Fruit fly (Drosophila melanogaster) whole organism, embryonic: ENCODE results near the gene 5-HT7.
A peak's percentile ranks its signal among the peaks of the same experiment; 100 is the strongest.

Experiments used
- Antp ChIP-seq: fragments of 200-800 bp; sonication (Bioruptor generic); optimal IDR thresholded peaks from 3 replicates; lab custom pipeline; 2016; ENCODE audit warnings: missing biosample characterization, missing genetic modification characterization
- Atf-2 ChIP-seq: fragments of 200-800 bp; sonication (Bioruptor generic); optimal IDR thresholded peaks from 2 replicates; lab custom pipeline; 2016; ENCODE audit warnings: missing biosample characterization, missing genetic modification characterization
- CG10274 ChIP-seq: fragments of 200-800 bp; sonication (Bioruptor generic); optimal IDR thresholded peaks from 3 replicates; lab custom pipeline; 2017; ENCODE audit warnings: missing biosample characterization, mild to moderate bottlenecking, missing genetic modification characterization
- CG10366 ChIP-seq: fragments of 200-800 bp; sonication (Bioruptor generic); IDR thresholded peaks from 2 replicates; pipeline ENCODE4 v1.3.6; 2022; ENCODE audit warnings: missing biosample characterization, missing genetic modification characterization
- CG11456 ChIP-seq: fragments of 200-800 bp; sonication (Bioruptor generic); IDR thresholded peaks from 3 replicates; pipeline ENCODE4 v1.3.6; 2022; ENCODE audit warnings: missing biosample characterization, missing genetic modification characterization
- CG12155 ChIP-seq: fragments of 200-800 bp; sonication (Bioruptor generic); optimal IDR thresholded peaks from 3 replicates; lab custom pipeline; 2016; ENCODE audit warnings: missing biosample characterization, missing genetic modification characterization
- CG12769 ChIP-seq: fragments of 200-800 bp; sonication (Bioruptor generic); optimal IDR thresholded peaks from 2 replicates; lab custom pipeline; 2019; ENCODE audit warnings: missing biosample characterization, mild to moderate bottlenecking, missing genetic modification characterization, moderate library complexity
- CG13123 ChIP-seq: fragments of 200-800 bp; sonication (Bioruptor generic); optimal IDR thresholded peaks from 2 replicates; lab custom pipeline; 2016; ENCODE audit warnings: missing biosample characterization, missing genetic modification characterization
- CG1602 ChIP-seq: fragments of 200-800 bp; sonication (Bioruptor generic); optimal IDR thresholded peaks from 3 replicates; lab custom pipeline; 2016; ENCODE audit warnings: missing biosample characterization, missing genetic modification characterization
- CG1647 ChIP-seq: fragments of 200-800 bp; sonication (Bioruptor generic); optimal IDR thresholded peaks from 3 replicates; lab custom pipeline; 2016; ENCODE audit warnings: missing biosample characterization, missing genetic modification characterization
- CG17361 ChIP-seq: fragments of 200-800 bp; sonication (Bioruptor generic); IDR thresholded peaks from 3 replicates; pipeline ENCODE4 v1.3.6; 2022; ENCODE audit warnings: missing biosample characterization, missing genetic modification characterization
- CG17612 ChIP-seq: fragments of 200-800 bp; sonication (Bioruptor generic); IDR thresholded peaks from 2 replicates; pipeline ENCODE4 v1.3.6; 2022; ENCODE audit warnings: missing biosample characterization, missing genetic modification characterization
- CG18599 ChIP-seq: fragments of 200-800 bp; sonication (Bioruptor generic); optimal IDR thresholded peaks from 3 replicates; lab custom pipeline; 2017; ENCODE audit warnings: missing biosample characterization, missing genetic modification characterization, mild to moderate bottlenecking, moderate library complexity, missing genetic modification reagents
- CG31224 ChIP-seq: fragments of 200-800 bp; sonication (Bioruptor generic); IDR thresholded peaks from 2 replicates; pipeline ENCODE4 v1.3.6; 2022; ENCODE audit warnings: missing biosample characterization, missing genetic modification characterization
- CG3995 ChIP-seq: fragments of 200-800 bp; sonication (Bioruptor generic); optimal IDR thresholded peaks from 3 replicates; lab custom pipeline; 2016; ENCODE audit warnings: missing biosample characterization, missing genetic modification characterization
- CG4328 ChIP-seq: fragments of 200-800 bp; sonication (Bioruptor generic); optimal IDR thresholded peaks from 3 replicates; lab custom pipeline; 2017; ENCODE audit warnings: missing biosample characterization, missing genetic modification reagents, missing genetic modification characterization
- CG4707 ChIP-seq: fragments of 200-800 bp; sonication (Bioruptor generic); optimal IDR thresholded peaks from 2 replicates; lab custom pipeline; 2018; ENCODE audit warnings: missing biosample characterization, mild to moderate bottlenecking, missing genetic modification characterization, moderate library complexity
- CG4854 ChIP-seq: fragments of 200-800 bp; sonication (Bioruptor generic); optimal IDR thresholded peaks from 2 replicates; lab custom pipeline; 2016; ENCODE audit warnings: missing biosample characterization, missing genetic modification characterization, inconsistent platforms
- CG7928 ChIP-seq: fragments of 200-800 bp; sonication (Bioruptor generic); optimal IDR thresholded peaks from 2 replicates; lab custom pipeline; 2017; ENCODE audit warnings: missing biosample characterization, mild to moderate bottlenecking, missing genetic modification characterization
- CG8924 ChIP-seq: fragments of 200-800 bp; optimal IDR thresholded peaks from 3 replicates; lab custom pipeline; 2019; ENCODE audit warnings: missing biosample characterization, mild to moderate bottlenecking, missing genetic modification characterization, moderate library complexity
- CkIIα-i1 ChIP-seq: fragments of 200-800 bp; sonication (Bioruptor generic); IDR thresholded peaks from 2 replicates; pipeline ENCODE4 v1.3.6; 2022; ENCODE audit warnings: missing biosample characterization, missing genetic modification characterization
- CoRest ChIP-seq: fragments of 200-800 bp; sonication (Bioruptor generic); optimal IDR thresholded peaks from 3 replicates; lab custom pipeline; 2018; ENCODE audit warnings: missing biosample characterization, mild to moderate bottlenecking, missing genetic modification characterization, moderate library complexity
- Dip2 ChIP-seq: fragments of 200-800 bp; sonication (Bioruptor generic); IDR thresholded peaks from 2 replicates; pipeline ENCODE4 v1.3.6; 2022; ENCODE audit warnings: missing biosample characterization, missing genetic modification characterization
- H2.0 ChIP-seq: fragments of 200-800 bp; sonication (Bioruptor generic); IDR thresholded peaks from 2 replicates; pipeline ENCODE4 v1.3.6; 2022; ENCODE audit warnings: missing biosample characterization, missing genetic modification characterization
- Mes4 ChIP-seq: fragments of 200-800 bp; sonication (Bioruptor generic); optimal IDR thresholded peaks from 2 replicates; lab custom pipeline; 2016; ENCODE audit warnings: missing biosample characterization, missing genetic modification characterization
- NK7.1 ChIP-seq: fragments of 200-800 bp; sonication (Bioruptor generic); optimal IDR thresholded peaks from 3 replicates; lab custom pipeline; 2016; ENCODE audit warnings: missing biosample characterization, missing genetic modification characterization
- Pdp1 ChIP-seq, 2 experiments: fragments of 200-800 bp; sonication (Bioruptor generic); optimal IDR thresholded peaks; 3 replicates each; lab custom pipeline; 2016; ENCODE audit warnings: missing biosample characterization in 2 of 2, missing genetic modification characterization in 2 of 2, mild to moderate bottlenecking in 1 of 2, moderate library complexity in 1 of 2
- Poxn ChIP-seq: fragments of 200-800 bp; sonication (Bioruptor generic); IDR thresholded peaks from 2 replicates; pipeline ENCODE4 v1.3.6; 2022; ENCODE audit warnings: missing biosample characterization, missing genetic modification characterization
- Trl ChIP-seq, 3 experiments: fragments of >200 bp in 2 of 3; fragments of 200-800 bp in 1 of 3; sonication (Bioruptor generic) in 1 of 3; optimal IDR thresholded peaks; 2 replicates in 1 of 3; 3 replicates in 2 of 3; lab custom pipeline; 2016 to 2017; ENCODE audit warnings: missing biosample characterization in 1 of 3, missing genetic modification characterization in 1 of 3
- YL-1 ChIP-seq: fragments of 200-800 bp; sonication (Bioruptor generic); optimal IDR thresholded peaks from 3 replicates; lab custom pipeline; 2017; ENCODE audit warnings: missing biosample characterization, mild to moderate bottlenecking, missing genetic modification characterization
- amos ChIP-seq: fragments of 200-800 bp; sonication (Bioruptor generic); IDR thresholded peaks from 2 replicates; pipeline ENCODE4 v1.3.6; 2022; ENCODE audit warnings: missing biosample characterization, missing genetic modification characterization; ENCODE audit not compliant: partially characterized antibody
- aop ChIP-seq: fragments of 200-800 bp; sonication (Bioruptor generic); IDR thresholded peaks from 2 replicates; pipeline ENCODE4 v1.3.6; 2022; ENCODE audit warnings: missing biosample characterization, missing genetic modification characterization
- btn ChIP-seq: fragments of 200-800 bp; sonication (Bioruptor generic); optimal IDR thresholded peaks from 2 replicates; lab custom pipeline; 2016; ENCODE audit warnings: missing biosample characterization, missing genetic modification characterization
- cg ChIP-seq: fragments of 200-800 bp; sonication (Bioruptor generic); optimal IDR thresholded peaks from 3 replicates; lab custom pipeline; 2019; ENCODE audit warnings: missing biosample characterization, mild to moderate bottlenecking, missing genetic modification characterization, moderate library complexity
- chif ChIP-seq, 2 experiments: fragments of 200-800 bp; sonication (Bioruptor generic); optimal IDR thresholded peaks; 3 replicates each; lab custom pipeline; 2016; ENCODE audit warnings: missing biosample characterization in 2 of 2, missing genetic modification characterization in 2 of 2
- crp ChIP-seq, 2 experiments: fragments of 200-800 bp; sonication (Bioruptor generic); optimal IDR thresholded peaks; 2 replicates in 1 of 2; 3 replicates in 1 of 2; lab custom pipeline; 2017; ENCODE audit warnings: missing biosample characterization in 2 of 2, missing genetic modification characterization in 2 of 2, mild to moderate bottlenecking in 1 of 2, moderate library complexity in 1 of 2
- cwo ChIP-seq: fragments of 200-800 bp; sonication (Bioruptor generic); optimal IDR thresholded peaks from 3 replicates; lab custom pipeline; 2017; ENCODE audit warnings: missing biosample characterization, missing genetic modification characterization, mild to moderate bottlenecking, moderate library complexity, missing genetic modification reagents
- dati ChIP-seq: fragments of 200-800 bp; sonication (Bioruptor generic); IDR thresholded peaks from 2 replicates; pipeline ENCODE4 v1.3.6; 2022; ENCODE audit warnings: missing biosample characterization, missing genetic modification characterization
- grn ChIP-seq: fragments of 200-800 bp; sonication (Bioruptor generic); optimal IDR thresholded peaks from 3 replicates; lab custom pipeline; 2017; ENCODE audit warnings: missing biosample characterization, missing genetic modification characterization
- gsb ChIP-seq: fragments of 200-800 bp; sonication (Bioruptor generic); IDR thresholded peaks from 2 replicates; pipeline ENCODE4 v1.3.6; 2022; ENCODE audit warnings: missing biosample characterization, missing genetic modification characterization
- hkb ChIP-seq, 2 experiments: fragments of 200-800 bp in 1 of 2; fragments of >200 bp in 1 of 2; sonication (Bioruptor generic) in 1 of 2; IDR thresholded peaks in 1 of 2; optimal IDR thresholded peaks in 1 of 2; 2 replicates each; pipeline versions ENCODE4 v1.3.6 to Lab custom; 2017 to 2022; ENCODE audit warnings: missing biosample characterization in 1 of 2, missing genetic modification characterization in 1 of 2
- insv ChIP-seq, 2 experiments: fragments of 200-800 bp; sonication (Bioruptor generic); optimal IDR thresholded peaks; 3 replicates each; lab custom pipeline; 2016 to 2018; ENCODE audit warnings: missing biosample characterization in 2 of 2, missing genetic modification characterization in 2 of 2
- lbe ChIP-seq: fragments of 200-800 bp; sonication (Bioruptor generic); optimal IDR thresholded peaks from 2 replicates; lab custom pipeline; 2016; ENCODE audit warnings: missing biosample characterization, mild to moderate bottlenecking, missing genetic modification characterization
- ranshi ChIP-seq: fragments of 200-800 bp; sonication (Bioruptor generic); IDR thresholded peaks from 2 replicates; pipeline ENCODE4 v1.3.6; 2022; ENCODE audit warnings: missing biosample characterization, missing genetic modification characterization
- rib ChIP-seq: fragments of 200-800 bp; sonication (Bioruptor generic); IDR thresholded peaks from 2 replicates; pipeline ENCODE4 v1.3.6; 2022; ENCODE audit warnings: missing biosample characterization, missing genetic modification characterization
- seq ChIP-seq: fragments of 200-800 bp; sonication (Bioruptor generic); IDR thresholded peaks from 2 replicates; pipeline ENCODE4 v1.3.6; 2022; ENCODE audit warnings: missing biosample characterization, missing genetic modification characterization
- stc ChIP-seq: fragments of 200-800 bp; sonication (Bioruptor generic); IDR thresholded peaks from 2 replicates; pipeline ENCODE4 v1.3.6; 2022; ENCODE audit warnings: missing biosample characterization, missing genetic modification characterization
- tgo ChIP-seq: fragments of 200-800 bp; sonication (Bioruptor generic); IDR thresholded peaks from 3 replicates; pipeline ENCODE4 v1.3.6; 2022; ENCODE audit warnings: missing biosample characterization, missing genetic modification characterization
- wor ChIP-seq: fragments of 200-800 bp; sonication (Bioruptor generic); IDR thresholded peaks from 2 replicates; pipeline ENCODE4 v1.3.6; 2022; ENCODE audit warnings: missing biosample characterization, missing genetic modification characterization
- z ChIP-seq: fragments of 200-800 bp; sonication (Bioruptor generic); IDR thresholded peaks from 3 replicates; pipeline ENCODE4 v1.3.6; 2022; ENCODE audit warnings: missing biosample characterization, missing genetic modification characterization

5-HT7 gene

dm6 chr3R:31064653-31065322 lies 48.1 kb upstream of the 5-HT7 start, which contains the start of gene Sox100B (continued):
- TF ChIP-seq YL-1 (GFP tag; lab: Kevin White, UChicago) (no peak), CG18599 (GFP tag; lab: Kevin White, UChicago) (peak; percentile 18), CG11456 (no peak), Antp (GFP tag; lab: Kevin White, UChicago) (no peak), Pdp1 (GFP tag; optimal IDR thresholded peaks at IDR 0.05; lab: Kevin White, UChicago) (peak; percentile 10 to 38), stc (GFP tag; lab: Robert Waterston, UW) (0 out of 2 replicates have a peak, but pooled peaks have one; percentile 54), CG12769 (no peak), cg (GFP tag; lab: Kevin White, UChicago) (no peak), crp (GFP tag; optimal IDR thresholded peaks at IDR 0.05; lab: Kevin White, UChicago) (no peak), CG12155 (peak; percentile 37), rib (GFP tag; lab: Robert Waterston, UW) (no peak), CkIIα-i1 (GFP tag; lab: Robert Waterston, UW) (no peak), hkb (optimal IDR thresholded peaks at IDR 0.05; lab: Kevin White, UChicago) (no peak), hkb (GFP tag; IDR thresholded peaks at IDR 0.05; lab: Robert Waterston, UW) (peak; percentile 56; the same call in 1 of the 2 replicates), Trl (optimal IDR thresholded peaks at IDR 0.05; lab: Kevin White, UChicago) (no peak), Trl (GFP tag; optimal IDR thresholded peaks at IDR 0.05; lab: Kevin White, UChicago) (no peak), chif (GFP tag; optimal IDR thresholded peaks at IDR 0.05; lab: Kevin White, UChicago) (peak; percentile 52 to 59), dati (GFP tag; lab: Robert Waterston, UW) (no peak), gsb (GFP tag; lab: Robert Waterston, UW) (no peak), CG4328 (GFP tag; lab: Kevin White, UChicago) (no peak), CG8924 (tag; lab: Kevin White, UChicago) (peak; percentile 76), btn (GFP tag; lab: Kevin White, UChicago) (no peak), CG3995 (no peak), aop (no peak), CG17612 (no peak), wor (GFP tag; lab: Robert Waterston, UW) (no peak), grn (GFP tag; lab: Kevin White, UChicago) (no peak), insv (GFP tag; optimal IDR thresholded peaks at IDR 0.05; lab: Kevin White, UChicago) (no peak), CG17361 (GFP tag; lab: Robert Waterston, UW) (peak; percentile 75), CG7928 (no peak), seq (GFP tag; lab: Robert Waterston, UW) (no peak), H2.0 (GFP tag; lab: Robert Waterston, UW) (peak; percentile 18; the same call in 1 of the 2 replicates), Poxn (no peak), lbe (no peak), Mes4 (no peak), NK7.1 (GFP tag; lab: Kevin White, UChicago) (no peak), CG13123 (GFP tag; lab: Kevin White, UChicago) (no peak), Dip2 (GFP tag; lab: Robert Waterston, UW) (no peak), Atf-2 (GFP tag; lab: Kevin White, UChicago) (peak; percentile 21), CG1602 (GFP tag; lab: Kevin White, UChicago) (peak; percentile 69), CG4854 (GFP tag; lab: Kevin White, UChicago) (no peak), CG1647 (GFP tag; lab: Kevin White, UChicago) (no peak), ranshi (GFP tag; lab: Robert Waterston, UW) (peak; percentile 70; the same call in 1 of the 2 replicates), cwo (GFP tag; lab: Kevin White, UChicago) (peak; percentile 5), tgo (GFP tag; lab: Robert Waterston, UW) (peak; percentile 63; the same call in 2 of the 3 replicates), CG10274 (no peak), z (GFP tag; lab: Robert Waterston, UW) (no peak), CG10366 (GFP tag; lab: Robert Waterston, UW) (peak; percentile 48), CG31224 (peak; percentile 53), CoRest (peak; percentile 75), CG4707 (GFP tag; lab: Kevin White, UChicago) (no peak), amos (GFP tag; lab: Robert Waterston, UW) (no peak)
